Worm (Caenorhabditis elegans) whole organism, young adult: ENCODE results near the gene T24C2.5.
A peak's percentile ranks its signal among the peaks of the same experiment; 100 is the strongest.

Source experiments
- B0019.2 ChIP-seq: fragments of 200-800 bp; sonication (Bioruptor generic); conservative IDR thresholded peaks from 2 replicates; pipeline ENCODE4 v1.3.6; 2022; ENCODE audit warnings: missing genetic modification reagents, missing genetic modification characterization, missing compliant biosample characterization
- B0261.1 ChIP-seq: sonication (generic microtip); optimal IDR thresholded peaks from 2 replicates; lab custom pipeline; 2016; ENCODE audit warnings: mild to moderate bottlenecking, missing genetic modification characterization, moderate library complexity, missing compliant biosample characterization
- C06A6.2 ChIP-seq: fragments of 200-800 bp; sonication (Bioruptor generic); conservative IDR thresholded peaks from 2 replicates; pipeline ENCODE4 v1.3.6; 2022; ENCODE audit warnings: missing genetic modification characterization, missing compliant biosample characterization
- C17E4.6 ChIP-seq: fragments of 200-800 bp; sonication (Bioruptor generic); IDR thresholded peaks from 2 replicates; pipeline ENCODE4 v1.3.6; 2022; ENCODE audit warnings: missing genetic modification reagents, missing genetic modification characterization, missing compliant biosample characterization
- D2030.7 ChIP-seq: fragments of 200-800 bp; sonication (Bioruptor generic); IDR thresholded peaks from 2 replicates; pipeline ENCODE4 v1.3.6; 2022; ENCODE audit warnings: missing genetic modification reagents, missing genetic modification characterization, missing compliant biosample characterization
- F22D6.2 ChIP-seq: sonication (generic microtip); optimal IDR thresholded peaks from 2 replicates; lab custom pipeline; 2016; ENCODE audit warnings: mild to moderate bottlenecking, missing genetic modification characterization, missing compliant biosample characterization
- F39B2.1 ChIP-seq: fragments of 200-800 bp; sonication (Bioruptor generic); IDR thresholded peaks from 2 replicates; pipeline ENCODE4 v1.3.6; 2022; ENCODE audit warnings: missing genetic modification reagents, missing genetic modification characterization, missing compliant biosample characterization
- T07F8.4 ChIP-seq: sonication (generic microtip); optimal IDR thresholded peaks from 2 replicates; lab custom pipeline; 2016; ENCODE audit warnings: mild to moderate bottlenecking, missing genetic modification characterization, moderate library complexity, missing compliant biosample characterization
- Y53G8AR.9 ChIP-seq: fragments of 200-800 bp; sonication (Bioruptor generic); conservative IDR thresholded peaks from 2 replicates; pipeline ENCODE4 v1.3.6; 2022; ENCODE audit warnings: missing genetic modification reagents, missing genetic modification characterization, missing compliant biosample characterization
- Y56A3A.18 ChIP-seq: fragments of 200-800 bp; sonication (Bioruptor generic); IDR thresholded peaks from 2 replicates; pipeline ENCODE4 v1.3.6; 2022; ENCODE audit warnings: missing genetic modification reagents, missing genetic modification characterization, missing compliant biosample characterization
- Y67H2A.10 ChIP-seq: fragments of 200-800 bp; sonication (Bioruptor generic); conservative IDR thresholded peaks from 2 replicates; pipeline ENCODE4 v1.3.6; 2022; ENCODE audit warnings: missing genetic modification reagents, missing genetic modification characterization, missing compliant biosample characterization
- Y95B8A.8 ChIP-seq: fragments of 200-800 bp; sonication (Bioruptor generic); IDR thresholded peaks from 2 replicates; pipeline ENCODE4 v1.3.6; 2022; ENCODE audit warnings: missing genetic modification reagents, missing genetic modification characterization, missing compliant biosample characterization
- ama-1 ChIP-seq, 3 experiments: fragments of 150-350 bp in 1 of 3; sonication (generic microtip) in 2 of 3; optimal IDR thresholded peaks; 2 replicates each; lab custom pipeline; 2014 to 2018; ENCODE audit warnings: missing biosample characterization in 2 of 3, missing genetic modification characterization in 2 of 3, missing genetic modification reagents in 2 of 3
- atf-7 ChIP-seq: sonication (generic microtip); optimal IDR thresholded peaks from 2 replicates; lab custom pipeline; 2017; ENCODE audit warnings: mild to moderate bottlenecking, missing genetic modification characterization, missing compliant biosample characterization
- attf-6 ChIP-seq: fragments of 200-800 bp; sonication (Bioruptor generic); IDR thresholded peaks from 2 replicates; pipeline ENCODE4 v1.3.6; 2022; ENCODE audit warnings: missing genetic modification reagents, missing genetic modification characterization, missing compliant biosample characterization
- bed-1 ChIP-seq: fragments of 200-800 bp; sonication (Bioruptor generic); IDR thresholded peaks from 2 replicates; pipeline ENCODE4 v1.3.6; 2022; ENCODE audit warnings: missing genetic modification reagents, missing genetic modification characterization, missing compliant biosample characterization
- cebp-2 ChIP-seq: fragments of 200-800 bp; sonication (Bioruptor generic); IDR thresholded peaks from 2 replicates; pipeline ENCODE4 v1.3.6; 2022; ENCODE audit warnings: missing genetic modification characterization, missing compliant biosample characterization
- ceh-40 ChIP-seq: fragments of 200-800 bp; sonication (Bioruptor generic); IDR thresholded peaks from 2 replicates; pipeline ENCODE4 v1.3.6; 2022; ENCODE audit warnings: missing genetic modification characterization, missing compliant biosample characterization
- ceh-79 ChIP-seq: sonication (generic microtip); optimal IDR thresholded peaks from 2 replicates; lab custom pipeline; 2017; ENCODE audit warnings: mild to moderate bottlenecking, missing genetic modification characterization, missing compliant biosample characterization
- dpff-1 ChIP-seq: sonication (generic microtip); optimal IDR thresholded peaks from 2 replicates; lab custom pipeline; 2017; ENCODE audit warnings: mild to moderate bottlenecking, missing genetic modification characterization, missing compliant biosample characterization
- dpl-1 ChIP-seq: fragments of 150-350 bp; optimal IDR thresholded peaks from 2 replicates; lab custom pipeline; 2014; ENCODE audit warnings: missing biosample characterization, missing genetic modification reagents, missing genetic modification characterization
- egl-18 ChIP-seq: fragments of 200-800 bp; sonication (Bioruptor generic); IDR thresholded peaks from 2 replicates; pipeline ENCODE4 v1.3.6; 2022; ENCODE audit warnings: missing genetic modification reagents, missing genetic modification characterization, missing compliant biosample characterization
- egl-44 ChIP-seq: fragments of 200-800 bp; sonication (Bioruptor generic); IDR thresholded peaks from 2 replicates; pipeline ENCODE4 v1.3.6; 2022; ENCODE audit warnings: missing genetic modification reagents, missing genetic modification characterization, missing compliant biosample characterization
- ekl-4 ChIP-seq: fragments of 200-800 bp; sonication (Bioruptor generic); IDR thresholded peaks from 2 replicates; pipeline ENCODE4 v1.3.6; 2022; ENCODE audit warnings: missing genetic modification reagents, missing genetic modification characterization, missing compliant biosample characterization
- ets-4 ChIP-seq: fragments of 200-800 bp; sonication (Bioruptor generic); optimal IDR thresholded peaks from 2 replicates; lab custom pipeline; 2018; ENCODE audit warnings: mild to moderate bottlenecking, missing genetic modification characterization, missing compliant biosample characterization
- gei-17 ChIP-seq: fragments of 200-800 bp; sonication (Bioruptor generic); optimal IDR thresholded peaks from 2 replicates; lab custom pipeline; 2018; ENCODE audit warnings: mild to moderate bottlenecking, missing genetic modification characterization, missing compliant biosample characterization
- lin-26 ChIP-seq: fragments of 200-800 bp; sonication (Bioruptor generic); IDR thresholded peaks from 2 replicates; pipeline ENCODE4 v1.3.6; 2022; ENCODE audit warnings: missing genetic modification reagents, missing genetic modification characterization, missing compliant biosample characterization
- lin-54 ChIP-seq: fragments of 200-800 bp; sonication (Bioruptor generic); optimal IDR thresholded peaks from 2 replicates; lab custom pipeline; 2018; ENCODE audit warnings: mild to moderate bottlenecking, missing genetic modification characterization, missing compliant biosample characterization
- lsy-27 ChIP-seq: sonication (generic microtip); optimal IDR thresholded peaks from 2 replicates; lab custom pipeline; 2017; ENCODE audit warnings: missing genetic modification characterization, mild to moderate bottlenecking, missing compliant biosample characterization, antibody characterized with exemption, missing genotype, borderline replicate concordance; ENCODE audit not compliant: insufficient read depth
- nhr-90 ChIP-seq: sonication (generic microtip); optimal IDR thresholded peaks from 2 replicates; lab custom pipeline; 2016; ENCODE audit warnings: missing genotype, mild to moderate bottlenecking, missing genetic modification characterization, missing compliant biosample characterization
- pbrm-1 ChIP-seq: fragments of 200-800 bp; sonication (Bioruptor generic); IDR thresholded peaks from 2 replicates; pipeline ENCODE4 v1.3.6; 2022; ENCODE audit warnings: missing genetic modification reagents, missing genetic modification characterization, missing compliant biosample characterization
- pha-4 ChIP-seq: fragments of 150-350 bp; sonication (generic microtip); optimal IDR thresholded peaks from 2 replicates; lab custom pipeline; 2014; ENCODE audit warnings: missing biosample characterization, missing genetic modification reagents, missing genetic modification characterization
- sdz-38 ChIP-seq: sonication (generic microtip); optimal IDR thresholded peaks from 2 replicates; lab custom pipeline; 2016; ENCODE audit warnings: missing genotype, missing genetic modification characterization, missing compliant biosample characterization
- snpc-3.4 ChIP-seq: sonication (generic microtip); optimal IDR thresholded peaks from 2 replicates; lab custom pipeline; 2017; ENCODE audit warnings: missing genetic modification characterization, mild to moderate bottlenecking, missing compliant biosample characterization, antibody characterized with exemption, moderate library complexity, missing genotype, missing genetic modification reagents
- tlf-1 ChIP-seq: fragments of 200-800 bp; sonication (Bioruptor generic); optimal IDR thresholded peaks from 2 replicates; lab custom pipeline; 2018; ENCODE audit warnings: mild to moderate bottlenecking, missing genetic modification characterization, missing compliant biosample characterization
- xnd-1 ChIP-seq: sonication (generic microtip); optimal IDR thresholded peaks from 2 replicates; lab custom pipeline; 2016; ENCODE audit warnings: missing genotype, missing genetic modification reagents, missing genetic modification characterization, missing compliant biosample characterization
- zim-3 ChIP-seq: sonication (generic microtip); optimal IDR thresholded peaks from 2 replicates; lab custom pipeline; 2017; ENCODE audit warnings: mild to moderate bottlenecking, missing genetic modification characterization, moderate library complexity, missing compliant biosample characterization
- ztf-22 ChIP-seq: fragments of 200-800 bp; sonication (Bioruptor generic); optimal IDR thresholded peaks from 2 replicates; lab custom pipeline; 2018; ENCODE audit warnings: mild to moderate bottlenecking, missing genetic modification characterization, moderate library complexity, missing compliant biosample characterization
- ztf-25 ChIP-seq: fragments of 200-800 bp; sonication (Bioruptor generic); IDR thresholded peaks from 2 replicates; pipeline ENCODE4 v1.3.6; 2022; ENCODE audit warnings: missing genetic modification reagents, missing genetic modification characterization, missing compliant biosample characterization
- ztf-3 ChIP-seq: fragments of 200-800 bp; sonication (Bioruptor generic); optimal IDR thresholded peaks from 2 replicates; lab custom pipeline; 2018; ENCODE audit warnings: mild to moderate bottlenecking, missing genetic modification characterization, missing compliant biosample characterization
- ztf-6 ChIP-seq: fragments of 200-800 bp; sonication (Bioruptor generic); IDR thresholded peaks from 2 replicates; pipeline ENCODE4 v1.3.6; 2022; ENCODE audit warnings: missing genetic modification reagents, missing genetic modification characterization, missing compliant biosample characterization

The T24C2.5 gene

DNA sequence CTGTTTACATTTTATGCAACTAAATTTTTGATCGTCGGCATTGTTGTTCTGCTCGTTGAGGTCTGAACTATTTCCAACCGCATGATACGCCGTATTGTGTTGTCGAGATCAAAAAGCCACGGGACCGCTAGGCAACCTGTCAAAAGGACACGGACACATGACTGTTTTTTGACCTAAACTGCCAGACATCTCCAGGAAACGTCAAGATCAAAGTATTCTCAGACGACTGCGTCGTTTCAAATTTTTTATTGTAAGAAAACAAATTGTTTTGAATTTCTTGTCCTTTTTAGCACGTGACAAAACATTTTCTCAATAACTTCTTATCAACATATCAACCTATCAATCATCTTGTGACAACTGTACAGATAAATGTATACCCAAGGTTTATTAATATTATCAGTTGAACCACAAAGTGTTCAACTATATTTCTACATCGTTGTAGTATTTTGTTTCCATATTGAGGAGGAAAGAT lies 32.1 kb upstream of the T24C2.5 start (continued):
- no peak for TF ChIP-seq pbrm-1 (GFP tag; lab: Robert Waterston, UW)
- TF ChIP-seq Y56A3A.18: no peak
- TF ChIP-seq Y67H2A.10 (GFP tag; lab: Robert Waterston, UW): no peak
- TF ChIP-seq nhr-90 (tag; lab: Kevin White, UChicago): peak; percentile 68
- peak; percentile 74 for TF ChIP-seq C06A6.2 (GFP tag; lab: Robert Waterston, UW)
- TF ChIP-seq cebp-2: no peak
- TF ChIP-seq lin-54 (GFP tag; lab: Kevin White, UChicago): peak; percentile 12
- TF ChIP-seq tlf-1: peak; percentile 77
- no peak for TF ChIP-seq Y53G8AR.9 (GFP tag; lab: Robert Waterston, UW)
- no peak for TF ChIP-seq ceh-79 (tag; lab: Kevin White, UChicago)
- TF ChIP-seq gei-17 (GFP tag; lab: Kevin White, UChicago): no peak
- no peak for TF ChIP-seq dpl-1 (GFP tag; lab: Kevin White, UChicago)
- TF ChIP-seq T07F8.4 (tag; lab: Kevin White, UChicago): no peak
- TF ChIP-seq B0019.2: no peak
- TF ChIP-seq lsy-27 (tag; lab: Kevin White, UChicago): no peak
- peak; percentile 91 for TF ChIP-seq ztf-22 (GFP tag; lab: Kevin White, UChicago)
- TF ChIP-seq zim-3 (tag; lab: Kevin White, UChicago): peak; percentile 3
- no peak for TF ChIP-seq attf-6 (GFP tag; lab: Robert Waterston, UW)
- peak; percentile 77; the same call in 1 of the 2 replicates for TF ChIP-seq lin-26
- no peak for TF ChIP-seq D2030.7 (GFP tag; lab: Robert Waterston, UW)
- TF ChIP-seq xnd-1: no peak
- no peak for TF ChIP-seq F39B2.1 (GFP tag; lab: Robert Waterston, UW)
- peak; percentile 17 for TF ChIP-seq dpff-1 (tag; lab: Kevin White, UChicago)
- TF ChIP-seq bed-1 (GFP tag; lab: Robert Waterston, UW): no peak
- TF ChIP-seq atf-7 (tag; lab: Kevin White, UChicago): peak; percentile 58
- no peak for TF ChIP-seq ets-4
- TF ChIP-seq C17E4.6 (GFP tag; lab: Robert Waterston, UW): no peak
- no peak for TF ChIP-seq sdz-38 (tag; lab: Kevin White, UChicago)
- no peak for TF ChIP-seq ztf-6
- TF ChIP-seq ama-1 (optimal IDR thresholded peaks at IDR 0.05; lab: Kevin White, UChicago): no peak
- no peak for TF ChIP-seq ama-1 (GFP tag; optimal IDR thresholded peaks at IDR 0.05; lab: Kevin White, UChicago)
- TF ChIP-seq B0261.1 (tag; lab: Kevin White, UChicago): no peak
- TF ChIP-seq Y95B8A.8 (GFP tag; lab: Robert Waterston, UW): peak; percentile 61; the same call in 1 of the 2 replicates
- peak; percentile 44 for TF ChIP-seq F22D6.2 (tag; lab: Kevin White, UChicago)
- peak; percentile 33 for TF ChIP-seq pha-4 (tag; lab: Kevin White, UChicago)
- TF ChIP-seq ceh-40 (GFP tag; lab: Robert Waterston, UW): no peak
- no peak for TF ChIP-seq ztf-3
- no peak for TF ChIP-seq egl-18
- TF ChIP-seq ztf-25 (GFP tag; lab: Robert Waterston, UW): no peak
- no peak for TF ChIP-seq ekl-4
- no peak for TF ChIP-seq snpc-3.4
- TF ChIP-seq egl-44 (GFP tag; lab: Robert Waterston, UW): 0 out of 2 replicates have a peak, but pooled peaks have one; percentile 43
- TF ChIP-seq, all 124 proteins: peak for 33
